Worm (Caenorhabditis elegans) whole organism, midembryonic: ENCODE measurements around the gene C23H4.8.

Source experiments
- cog-1 ChIP-seq: sonication (generic microtip); optimal IDR thresholded peaks from 2 replicates; lab custom pipeline; 2016; ENCODE audit warnings: missing genetic modification characterization, missing compliant biosample characterization
- flt-1 ChIP-seq: fragments of 200-800 bp; sonication (Bioruptor generic); IDR thresholded peaks from 2 replicates; pipeline ENCODE4 v1.3.6; 2022; ENCODE audit warnings: missing genetic modification characterization, missing compliant biosample characterization
- klf-2 ChIP-seq: fragments of 200-800 bp; sonication (Bioruptor generic); conservative IDR thresholded peaks from 2 replicates; pipeline ENCODE4 v1.3.6; 2022; ENCODE audit warnings: missing genetic modification reagents, missing genetic modification characterization, missing compliant biosample characterization
- ref-1 ChIP-seq: fragments of 200-800 bp; sonication (Bioruptor generic); conservative IDR thresholded peaks from 2 replicates; pipeline ENCODE4 v1.3.6; 2022; ENCODE audit warnings: missing genetic modification reagents, missing genetic modification characterization, missing compliant biosample characterization
- tab-1 ChIP-seq: fragments of 200-800 bp; sonication (Bioruptor generic); IDR thresholded peaks from 2 replicates; pipeline ENCODE4 v1.3.6; 2022; ENCODE audit warnings: missing genetic modification characterization, missing compliant biosample characterization
- ztf-23 ChIP-seq: fragments of 200-800 bp; sonication (Bioruptor generic); IDR thresholded peaks from 2 replicates; pipeline ENCODE4 v1.3.6; 2022; ENCODE audit warnings: missing genetic modification reagents, missing genetic modification characterization, missing compliant biosample characterization

- TF ChIP-seq ref-1 = no peak
- no peak for TF ChIP-seq ztf-23
- TF ChIP-seq cog-1 (tag; lab: Kevin White, UChicago) = no peak
- TF ChIP-seq klf-2 (GFP tag; lab: Robert Waterston, UW) = no peak
- TF ChIP-seq flt-1 (GFP tag; lab: Robert Waterston, UW) = no peak
- TF ChIP-seq tab-1 (GFP tag; lab: Robert Waterston, UW) = no peak
Observed at ce11 chrX:12186592-12186991, 30.5 kb upstream of the C23H4.8 start.
